Worm (Caenorhabditis elegans) whole organism, mixed stage, embryonic: Measurements from ENCODE around the gene lgc-33.

Source experiments
- blmp-1 ChIP-seq: fragments of 150-350 bp; optimal IDR thresholded peaks from 2 replicates; lab custom pipeline; 2014; ENCODE audit warnings: missing biosample characterization, missing genetic modification characterization
- ceh-39 ChIP-seq: fragments of 150-350 bp; optimal IDR thresholded peaks from 2 replicates; lab custom pipeline; 2014; ENCODE audit warnings: missing biosample characterization, missing genetic modification characterization
- ceh-43 ChIP-seq: fragments of 200-800 bp; sonication (Bioruptor generic); optimal IDR thresholded peaks from 2 replicates; lab custom pipeline; 2018; ENCODE audit warnings: mild to moderate bottlenecking, missing genetic modification characterization, moderate library complexity, missing compliant biosample characterization
- ceh-83 ChIP-seq: fragments of 200-800 bp; sonication (Bioruptor generic); optimal IDR thresholded peaks from 2 replicates; lab custom pipeline; 2018; ENCODE audit warnings: mild to moderate bottlenecking, missing genetic modification characterization, missing compliant biosample characterization
- ces-1 ChIP-seq: fragments of 150-350 bp; optimal IDR thresholded peaks from 2 replicates; lab custom pipeline; 2014; ENCODE audit warnings: missing biosample characterization, missing genetic modification reagents, missing genetic modification characterization
- cnd-1 ChIP-seq: fragments of 200-800 bp; sonication (Bioruptor generic); optimal IDR thresholded peaks from 2 replicates; lab custom pipeline; 2018; ENCODE audit warnings: mild to moderate bottlenecking, missing genetic modification characterization, missing compliant biosample characterization
- elt-1 ChIP-seq: sonication (generic microtip); optimal IDR thresholded peaks from 2 replicates; lab custom pipeline; 2017; ENCODE audit warnings: missing genetic modification characterization, mild to moderate bottlenecking, missing compliant biosample characterization, antibody characterized with exemption, moderate library complexity, borderline replicate concordance; ENCODE audit not compliant: insufficient read depth
- elt-3 ChIP-seq: fragments of 150-350 bp; optimal IDR thresholded peaks from 2 replicates; lab custom pipeline; 2014; ENCODE audit warnings: missing biosample characterization, missing genetic modification characterization
- hlh-1 ChIP-seq: fragments of 150-350 bp; optimal IDR thresholded peaks from 2 replicates; lab custom pipeline; 2014; ENCODE audit warnings: missing biosample characterization, missing genetic modification reagents, missing genetic modification characterization
- lin-13 ChIP-seq: fragments of 150-350 bp; optimal IDR thresholded peaks from 2 replicates; lab custom pipeline; 2014; ENCODE audit warnings: missing biosample characterization, missing genetic modification characterization
- lin-32 ChIP-seq: fragments of 200-800 bp; sonication (Bioruptor generic); optimal IDR thresholded peaks from 2 replicates; lab custom pipeline; 2018; ENCODE audit warnings: mild to moderate bottlenecking, missing genetic modification characterization, missing compliant biosample characterization
- mab-5 ChIP-seq: fragments of 150-350 bp; optimal IDR thresholded peaks from 2 replicates; lab custom pipeline; 2014; ENCODE audit warnings: missing biosample characterization, missing genetic modification characterization
- mep-1 ChIP-seq: fragments of 150-350 bp; optimal IDR thresholded peaks from 2 replicates; lab custom pipeline; 2017; ENCODE audit warnings: missing biosample characterization, missing genetic modification reagents, missing genetic modification characterization, inconsistent platforms
- mls-2 ChIP-seq: sonication (generic microtip); optimal IDR thresholded peaks from 2 replicates; lab custom pipeline; 2016; ENCODE audit warnings: mild to moderate bottlenecking, missing genetic modification characterization, moderate library complexity, missing compliant biosample characterization
- nhr-12 ChIP-seq: fragments of 150-350 bp; optimal IDR thresholded peaks from 2 replicates; lab custom pipeline; 2014; ENCODE audit warnings: missing biosample characterization, missing genetic modification characterization
- nhr-237 ChIP-seq: fragments of 150-350 bp; optimal IDR thresholded peaks from 2 replicates; lab custom pipeline; 2014; ENCODE audit warnings: missing biosample characterization, missing genetic modification characterization
- nhr-28 ChIP-seq: fragments of 150-350 bp; optimal IDR thresholded peaks from 2 replicates; lab custom pipeline; 2014; ENCODE audit warnings: missing biosample characterization, missing genetic modification characterization
- nhr-76 ChIP-seq: sonication (generic microtip); optimal IDR thresholded peaks from 2 replicates; lab custom pipeline; 2017; ENCODE audit warnings: missing biosample characterization, missing genetic modification characterization
- pha-4 ChIP-seq: fragments of 150-350 bp; optimal IDR thresholded peaks from 2 replicates; lab custom pipeline; 2018; ENCODE audit warnings: missing biosample characterization, missing genetic modification reagents, missing genetic modification characterization
- sem-2 ChIP-seq: fragments of 200-800 bp; sonication (Bioruptor generic); optimal IDR thresholded peaks from 2 replicates; lab custom pipeline; 2018; ENCODE audit warnings: mild to moderate bottlenecking, missing genetic modification characterization, missing compliant biosample characterization
- snpc-4 ChIP-seq: fragments of 150-350 bp; optimal IDR thresholded peaks from 2 replicates; lab custom pipeline; 2014; ENCODE audit warnings: missing biosample characterization, missing genetic modification characterization
- tbx-8 ChIP-seq: fragments of 200-800 bp; sonication (Bioruptor generic); optimal IDR thresholded peaks from 2 replicates; lab custom pipeline; 2018; ENCODE audit warnings: mild to moderate bottlenecking, missing genetic modification characterization, moderate library complexity, missing compliant biosample characterization
- unc-120 ChIP-seq: sonication (generic microtip); optimal IDR thresholded peaks from 2 replicates; lab custom pipeline; 2017; ENCODE audit warnings: missing genetic modification characterization, missing compliant biosample characterization; ENCODE audit not compliant: poor library complexity, severe bottlenecking
- unc-39 ChIP-seq: fragments of 150-350 bp; optimal IDR thresholded peaks from 2 replicates; lab custom pipeline; 2014; ENCODE audit warnings: missing biosample characterization, missing genetic modification characterization
- unc-62 ChIP-seq: fragments of 150-350 bp; optimal IDR thresholded peaks from 2 replicates; lab custom pipeline; 2014; ENCODE audit warnings: missing biosample characterization, missing genetic modification reagents, missing genetic modification characterization
- zip-8 ChIP-seq: fragments of 150-350 bp; optimal IDR thresholded peaks from 2 replicates; lab custom pipeline; 2014; ENCODE audit warnings: missing biosample characterization, missing genetic modification characterization
- ztf-11 ChIP-seq: fragments of 150-350 bp; optimal IDR thresholded peaks from 2 replicates; lab custom pipeline; 2014; ENCODE audit warnings: missing biosample characterization, missing genetic modification characterization

lgc-33 gene

ce11 chrIV:858630-859029 is 13.3 kb downstream of the lgc-33 start, which contains the start of gene Y55F3BR.2:
Y55F3BR.2 (plus strand) TSS chrIV:858930.
- TF ChIP-seq ceh-43 (GFP tag; lab: Kevin White, UChicago) (no peak), tbx-8 (GFP tag; lab: Kevin White, UChicago) (no peak), lin-32 (GFP tag; lab: Kevin White, UChicago) (no peak), elt-3 (tag; lab: Kevin White, UChicago) (no peak), hlh-1 (tag; lab: Kevin White, UChicago) (no peak), unc-39 (tag; lab: Kevin White, UChicago) (no peak), lin-13 (tag; lab: Kevin White, UChicago) (no peak), ceh-83 (GFP tag; lab: Kevin White, UChicago) (no peak), ceh-39 (no peak), ztf-11 (tag; lab: Kevin White, UChicago) (no peak), ces-1 (GFP tag; lab: Kevin White, UChicago) (no peak), nhr-12 (no peak), mab-5 (tag; lab: Kevin White, UChicago) (no peak), nhr-76 (tag; lab: Kevin White, UChicago) (no peak), nhr-28 (tag; lab: Kevin White, UChicago) (no peak)

DNA sequence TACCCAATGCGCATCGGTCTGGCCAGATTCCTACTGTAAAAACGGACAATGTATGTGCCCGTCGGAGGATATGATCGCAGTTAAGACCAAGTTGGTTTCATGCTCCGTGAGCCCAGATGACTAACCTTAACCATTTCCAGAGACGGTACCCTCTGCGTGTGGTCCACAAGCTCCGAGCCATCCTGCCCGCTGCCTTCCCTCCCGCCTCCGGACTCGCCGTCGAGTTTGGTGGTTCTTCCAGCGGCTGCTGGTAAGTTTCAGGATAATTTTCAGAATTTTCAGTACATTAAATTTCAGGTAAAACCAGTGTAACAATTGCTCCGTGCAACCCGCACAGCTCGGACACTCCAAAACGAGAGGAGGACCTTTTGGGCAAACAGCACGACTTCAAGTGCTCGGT is 15.5 kb downstream of the lgc-33 start:
- TF ChIP-seq mab-5 (tag; lab: Kevin White, UChicago) (no peak), elt-1 (tag; lab: Kevin White, UChicago) (no peak), ces-1 (GFP tag; lab: Kevin White, UChicago) (no peak)

DNA sequence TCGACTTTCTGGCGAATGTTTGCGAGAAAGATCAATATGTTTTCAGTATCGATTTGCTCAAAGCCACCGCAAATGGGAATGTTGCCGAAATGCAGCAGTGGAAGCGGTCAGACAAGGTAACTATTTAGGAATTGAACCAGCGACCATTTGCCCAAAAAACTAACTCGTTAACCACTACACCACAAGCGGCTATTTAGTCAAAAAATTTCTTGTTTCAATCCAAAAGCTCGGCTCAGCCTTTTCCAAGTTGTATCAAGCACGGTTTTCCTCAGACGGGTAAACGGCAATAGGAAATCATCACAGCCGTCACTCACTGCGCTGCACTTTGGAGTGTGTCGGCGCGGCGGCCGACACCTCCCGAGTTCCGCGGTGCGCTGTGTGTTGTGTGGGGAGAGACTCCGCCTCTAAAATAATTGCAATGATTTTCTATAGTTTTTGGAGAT is 21.6 kb downstream of the lgc-33 start:
- TF ChIP-seq elt-3 (tag; lab: Kevin White, UChicago) (no peak), pha-4 (tag; lab: Kevin White, UChicago) (peak; percentile 6), cnd-1 (no peak), lin-13 (tag; lab: Kevin White, UChicago) (peak; percentile 18), unc-120 (tag; lab: Kevin White, UChicago) (no peak), nhr-237 (tag; lab: Kevin White, UChicago) (no peak)
- TF ChIP-seq, all 35 proteins: peak for 2

ce11 chrIV:868723-869122 is 23.4 kb downstream of the lgc-33 start:
- TF ChIP-seq ztf-11 (tag; lab: Kevin White, UChicago) (no peak), zip-8 (tag; lab: Kevin White, UChicago) (no peak), unc-62 (GFP tag; lab: Kevin White, UChicago) (no peak), ces-1 (GFP tag; lab: Kevin White, UChicago) (no peak), elt-1 (tag; lab: Kevin White, UChicago) (no peak), tbx-8 (GFP tag; lab: Kevin White, UChicago) (no peak), elt-3 (tag; lab: Kevin White, UChicago) (no peak), lin-32 (GFP tag; lab: Kevin White, UChicago) (no peak), nhr-76 (tag; lab: Kevin White, UChicago) (no peak), lin-13 (tag; lab: Kevin White, UChicago) (no peak), mls-2 (tag; lab: Kevin White, UChicago) (no peak), nhr-28 (tag; lab: Kevin White, UChicago) (no peak)

- TF ChIP-seq tbx-8 (GFP tag; lab: Kevin White, UChicago) (no peak), unc-62 (GFP tag; lab: Kevin White, UChicago) (no peak), lin-32 (GFP tag; lab: Kevin White, UChicago) (no peak), elt-3 (tag; lab: Kevin White, UChicago) (no peak), snpc-4 (tag; lab: Kevin White, UChicago) (no peak), ces-1 (GFP tag; lab: Kevin White, UChicago) (no peak), ceh-43 (GFP tag; lab: Kevin White, UChicago) (no peak), mep-1 (tag; lab: Kevin White, UChicago) (no peak), lin-13 (tag; lab: Kevin White, UChicago) (no peak), ceh-83 (GFP tag; lab: Kevin White, UChicago) (no peak), blmp-1 (tag; lab: Kevin White, UChicago) (no peak), sem-2 (GFP tag; lab: Kevin White, UChicago) (no peak), hlh-1 (tag; lab: Kevin White, UChicago) (no peak), cnd-1 (no peak), zip-8 (tag; lab: Kevin White, UChicago) (no peak), nhr-28 (tag; lab: Kevin White, UChicago) (no peak), nhr-12 (no peak), pha-4 (tag; lab: Kevin White, UChicago) (no peak)
Measured at ce11 chrIV:873174-873788, 28.0 kb downstream of the lgc-33 start.
